Worm (Caenorhabditis elegans): Measurements from ENCODE around the gene cest-19.

The cest-19 gene

ce11 chrX:7068400-7068799 is 32.6 kb upstream of the cest-19 start, which contains the start of gene pdi-6:
pdi-6 (minus strand) TSS chrX:7068563.
- TF ChIP-seq Y53G8AR.9 (GFP tag; conservative IDR thresholded peaks at IDR 0.05), result peak; percentile 71
- TF ChIP-seq hrde-1 (tag; optimal IDR thresholded peaks at IDR 0.05; ENCODE audit: borderline replicate concordance), result no peak
- no peak for TF ChIP-seq sdz-38 (tag; optimal IDR thresholded peaks at IDR 0.05)
- no peak for TF ChIP-seq T26A5.8 (tag; optimal IDR thresholded peaks at IDR 0.05)
- TF ChIP-seq akir-1 (GFP tag; optimal IDR thresholded peaks at IDR 0.05), result peak; percentile 30
- TF ChIP-seq Y67H2A.10 (GFP tag; conservative IDR thresholded peaks at IDR 0.05), result 0 out of 2 replicates have a peak, but pooled peaks have one; percentile 14
- peak; percentile 20; the same call in 1 of the 2 replicates for TF ChIP-seq ekl-4 (GFP tag; IDR thresholded peaks at IDR 0.05)
- peak; percentile 15 for TF ChIP-seq ztf-22 (GFP tag; optimal IDR thresholded peaks at IDR 0.05)
- TF ChIP-seq lin-35 (GFP tag; optimal IDR thresholded peaks at IDR 0.05), result no peak
- TF ChIP-seq ceh-79 (tag; optimal IDR thresholded peaks at IDR 0.05), result no peak
- no peak for TF ChIP-seq zim-3 (tag; optimal IDR thresholded peaks at IDR 0.05)
- 0 out of 2 replicates have a peak, but pooled peaks have one; percentile 52 for TF ChIP-seq ztf-28 (GFP tag; IDR thresholded peaks at IDR 0.05)
- TF ChIP-seq nhr-80 (tag; optimal IDR thresholded peaks at IDR 0.05), result peak; percentile 96
- TF ChIP-seq tlf-1 (GFP tag; optimal IDR thresholded peaks at IDR 0.05), result peak; percentile 55
- no peak for TF ChIP-seq D2030.7 (GFP tag; IDR thresholded peaks at IDR 0.05)
- 0 out of 2 replicates have a peak, but pooled peaks have one; percentile 4 for TF ChIP-seq hmg-20 (GFP tag; IDR thresholded peaks at IDR 0.05)
- peak; percentile 50 for TF ChIP-seq somi-1 (GFP tag; optimal IDR thresholded peaks at IDR 0.05)
- peak; percentile 95 for TF ChIP-seq let-607 (tag; optimal IDR thresholded peaks at IDR 0.05)
- peak; percentile 92 for TF ChIP-seq ceh-27 (GFP tag; optimal IDR thresholded peaks at IDR 0.05)
- TF ChIP-seq F23B12.7 (tag; optimal IDR thresholded peaks at IDR 0.05; ENCODE audit: insufficient read depth), result peak; percentile 14
- TF ChIP-seq mel-28 (tag; optimal IDR thresholded peaks at IDR 0.05; ENCODE audit: borderline replicate concordance), result no peak
- no peak for TF ChIP-seq snpc-1.1 (tag; optimal IDR thresholded peaks at IDR 0.05; ENCODE audit: insufficient read depth)
- TF ChIP-seq dpff-1 (tag; optimal IDR thresholded peaks at IDR 0.05), result no peak
- peak; percentile 94 for TF ChIP-seq nfya-2 (GFP tag; IDR thresholded peaks at IDR 0.05)
- TF ChIP-seq F49E8.2 (tag; optimal IDR thresholded peaks at IDR 0.05; ENCODE audit: insufficient read depth), result no peak
- no peak for TF ChIP-seq lir-1 (GFP tag; conservative IDR thresholded peaks at IDR 0.05)
- no peak for TF ChIP-seq unc-130 (GFP tag; optimal IDR thresholded peaks at IDR 0.05)
- 0 out of 2 replicates have a peak, but pooled peaks have one; percentile 30 for TF ChIP-seq madf-3 (GFP tag; IDR thresholded peaks at IDR 0.05)
- peak; percentile 85; the same call in 1 of the 2 replicates for TF ChIP-seq pbrm-1 (GFP tag; IDR thresholded peaks at IDR 0.05)
- TF ChIP-seq fkh-3 (tag; optimal IDR thresholded peaks at IDR 0.05), result no peak
- no peak for TF ChIP-seq rpc-1 (optimal IDR thresholded peaks at IDR 0.05)
- no peak for TF ChIP-seq rpc-1 (tag; optimal IDR thresholded peaks at IDR 0.05)
- TF ChIP-seq egrh-3 (GFP tag; IDR thresholded peaks at IDR 0.05), result peak; percentile 45; the same call in 1 of the 2 replicates
- peak; percentile 25 for TF ChIP-seq B0035.1 (tag; optimal IDR thresholded peaks at IDR 0.05)
- TF ChIP-seq sea-2 (GFP tag; IDR thresholded peaks at IDR 0.05), result no peak
- no peak for TF ChIP-seq efl-1 (GFP tag; optimal IDR thresholded peaks at IDR 0.05)
- no peak for TF ChIP-seq ama-1 (optimal IDR thresholded peaks at IDR 0.05)
- no peak for TF ChIP-seq ama-1 (GFP tag; optimal IDR thresholded peaks at IDR 0.05)
- TF ChIP-seq F55B11.4 (tag; optimal IDR thresholded peaks at IDR 0.05; ENCODE audit: borderline replicate concordance, insufficient read depth), result no peak
- peak; percentile 43 for TF ChIP-seq lin-54 (GFP tag; optimal IDR thresholded peaks at IDR 0.05)
- peak; percentile 16; the same call in 1 of the 2 replicates for TF ChIP-seq F33H1.4 (GFP tag; IDR thresholded peaks at IDR 0.05)
- TF ChIP-seq pha-4 (tag; optimal IDR thresholded peaks at IDR 0.05), result peak; percentile 41
- TF ChIP-seq F57A8.1 (GFP tag; optimal IDR thresholded peaks at IDR 0.05), result no peak
- no peak for TF ChIP-seq B0019.2 (GFP tag; conservative IDR thresholded peaks at IDR 0.05)
- peak; percentile 87 for TF ChIP-seq K12H6.12 (tag; optimal IDR thresholded peaks at IDR 0.05)
- peak; percentile 86 for TF ChIP-seq let-526 (GFP tag; IDR thresholded peaks at IDR 0.05)
- no peak for TF ChIP-seq mes-4 (tag; optimal IDR thresholded peaks at IDR 0.05)
- peak; percentile 98 for TF ChIP-seq mcd-1 (GFP tag; IDR thresholded peaks at IDR 0.05)
